Worm (Caenorhabditis elegans): ENCODE data around the gene tps-2.

Gene tps-2

DNA sequence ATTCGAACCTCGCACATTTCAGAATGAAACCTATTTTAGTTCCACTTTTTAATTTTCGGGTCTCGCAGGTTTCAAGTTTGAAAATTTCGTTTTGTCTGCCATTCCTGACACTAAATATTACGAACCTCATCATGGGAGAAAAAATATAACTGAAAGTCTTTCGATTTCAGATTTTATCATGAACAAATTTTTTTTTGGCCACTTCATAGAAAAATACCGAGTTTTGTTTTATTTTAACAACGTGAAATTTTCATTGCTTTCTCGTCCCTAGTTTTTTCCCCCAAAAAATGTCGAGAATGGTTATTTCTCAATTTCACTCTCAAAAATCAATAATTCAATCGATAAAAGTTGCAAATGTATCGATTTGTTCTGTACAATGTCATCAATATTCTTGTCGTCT, 22.0 kb upstream of the tps-2 start, which contains the start of gene C01G12.9:
Gene C01G12.9, plus strand, starts transcription at position 301 of the 400 bp plus-strand sequence.
- TF ChIP-seq ceh-16 (tag; optimal IDR thresholded peaks at IDR 0.05) (no peak), nhr-11 (tag; optimal IDR thresholded peaks at IDR 0.05) (no peak), Y55F3AM.14 (GFP tag; optimal IDR thresholded peaks at IDR 0.05) (no peak), zag-1 (tag; optimal IDR thresholded peaks at IDR 0.05) (no peak), lin-11 (tag; optimal IDR thresholded peaks at IDR 0.05) (no peak), lin-13 (GFP tag; optimal IDR thresholded peaks at IDR 0.05) (no peak), lin-39 (tag; optimal IDR thresholded peaks at IDR 0.05) (no peak), C34F6.9 (tag; optimal IDR thresholded peaks at IDR 0.05) (no peak), nhr-129 (tag; optimal IDR thresholded peaks at IDR 0.05) (no peak), fos-1 (tag; optimal IDR thresholded peaks at IDR 0.05) (no peak), peb-1 (tag; optimal IDR thresholded peaks at IDR 0.05) (no peak), unc-62 (GFP tag; optimal IDR thresholded peaks at IDR 0.05) (no peak), blmp-1 (tag; optimal IDR thresholded peaks at IDR 0.05; ENCODE audit: insufficient read depth) (no peak)

DNA sequence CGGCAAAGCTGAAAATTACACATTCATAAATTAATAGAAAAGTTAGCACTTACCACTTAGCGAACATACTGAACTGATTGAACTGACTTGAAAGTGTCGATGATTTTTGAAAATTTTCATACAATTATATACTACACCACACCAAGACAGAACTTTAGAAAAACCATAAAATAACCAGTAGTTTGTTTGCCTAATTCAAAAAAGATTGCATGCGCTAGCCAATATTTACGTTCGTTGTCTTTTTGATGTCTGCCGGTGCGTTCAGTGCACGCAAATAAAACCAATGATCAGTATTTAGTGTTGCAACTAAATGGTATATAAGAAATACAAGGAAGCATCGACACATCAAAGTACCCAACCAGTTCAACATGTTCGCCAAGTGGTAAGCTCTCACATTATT, 20.2 kb upstream of the tps-2 start, which contains the start of the genes nspb-8 and nspb-9:
Gene nspb-8, minus strand, starts transcription at position 101 of the 400 bp plus-strand sequence.
Gene nspb-9, plus strand, starts transcription at position 311 of the 400 bp plus-strand sequence.
- no peak for TF ChIP-seq ztf-1 (GFP tag; conservative IDR thresholded peaks at IDR 0.05)
- no peak for TF ChIP-seq mbf-1 (tag; optimal IDR thresholded peaks at IDR 0.05)
- TF ChIP-seq ama-1 (optimal IDR thresholded peaks at IDR 0.05) = no peak
- TF ChIP-seq lsy-2 (tag; optimal IDR thresholded peaks at IDR 0.05) = no peak
- TF ChIP-seq nhr-6 (tag; optimal IDR thresholded peaks at IDR 0.05) = no peak
- TF ChIP-seq F13H6.1 (tag; optimal IDR thresholded peaks at IDR 0.05) = no peak
- no peak for TF ChIP-seq ceh-82 (tag; optimal IDR thresholded peaks at IDR 0.05)
- no peak for TF ChIP-seq snpc-4 (tag; optimal IDR thresholded peaks at IDR 0.05)

DNA sequence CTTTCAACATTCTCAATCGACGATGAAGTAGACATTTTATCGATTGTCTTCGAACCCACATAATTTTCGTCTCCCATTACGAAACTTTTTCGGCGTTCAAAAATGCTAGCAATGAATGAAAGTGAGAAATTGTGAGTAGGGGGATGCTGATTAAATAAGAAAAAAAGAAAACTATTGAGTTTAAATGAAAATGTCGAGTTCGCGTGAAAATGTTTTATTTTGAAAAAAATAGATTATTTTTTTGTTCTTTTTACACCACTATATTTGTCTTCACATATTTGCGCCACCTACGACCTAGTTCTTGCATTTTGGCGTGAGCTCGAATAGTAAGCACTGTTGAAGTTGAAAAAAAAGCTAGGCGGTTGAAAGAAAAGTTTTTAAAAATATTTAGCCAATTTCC, 18.5 kb upstream of the tps-2 start, which contains the start of gene C01G12.3:
Gene C01G12.3, minus strand, starts transcription at position 101 of the 400 bp plus-strand sequence.
- TF ChIP-seq nhr-129 (tag; optimal IDR thresholded peaks at IDR 0.05) (no peak), nhr-12 (tag; optimal IDR thresholded peaks at IDR 0.05) (no peak), ztf-1 (GFP tag; conservative IDR thresholded peaks at IDR 0.05) (no peak), sem-4 (tag; optimal IDR thresholded peaks at IDR 0.05) (no peak), lin-11 (tag; optimal IDR thresholded peaks at IDR 0.05) (no peak), alr-1 (tag; optimal IDR thresholded peaks at IDR 0.05) (no peak), lin-13 (GFP tag; optimal IDR thresholded peaks at IDR 0.05) (no peak), fos-1 (tag; optimal IDR thresholded peaks at IDR 0.05) (no peak)

DNA sequence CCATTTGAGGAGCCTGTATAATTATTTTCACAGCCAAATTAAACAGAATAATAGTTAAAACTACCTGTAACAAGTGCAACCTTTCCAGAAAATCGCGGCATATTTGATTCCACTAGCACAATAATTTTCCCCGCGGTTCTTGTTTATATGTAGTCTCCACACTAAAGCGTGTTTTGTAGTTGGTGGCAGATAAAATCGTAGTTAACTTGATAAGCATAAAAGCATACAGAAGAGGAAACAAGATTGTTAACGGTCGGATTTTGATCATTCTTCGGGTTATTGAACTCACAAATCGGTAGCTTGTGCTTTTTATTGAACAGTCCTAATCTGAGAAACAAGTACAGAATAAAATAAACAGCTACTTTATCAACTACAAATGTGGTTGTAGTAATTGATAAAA, 13.3 kb upstream of the tps-2 start, which contains the start of gene C01G12.5:
Gene C01G12.5, minus strand, starts transcription at position 101 of the 400 bp plus-strand sequence.
- TF ChIP-seq R02D3.7 (tag; optimal IDR thresholded peaks at IDR 0.05) = no peak
- no peak for TF ChIP-seq nhr-237 (tag; optimal IDR thresholded peaks at IDR 0.05)
- no peak for TF ChIP-seq blmp-1 (tag; optimal IDR thresholded peaks at IDR 0.05; ENCODE audit: insufficient read depth)
- no peak for TF ChIP-seq unc-39 (tag; optimal IDR thresholded peaks at IDR 0.05)
- TF ChIP-seq ztf-4 (tag; optimal IDR thresholded peaks at IDR 0.05) = no peak
- no peak for TF ChIP-seq mab-5 (tag; optimal IDR thresholded peaks at IDR 0.05)
- no peak for TF ChIP-seq nhr-129 (tag; optimal IDR thresholded peaks at IDR 0.05)
- no peak for TF ChIP-seq F13H6.1 (tag; optimal IDR thresholded peaks at IDR 0.05)
- no peak for TF ChIP-seq C34F6.9 (tag; optimal IDR thresholded peaks at IDR 0.05)

DNA sequence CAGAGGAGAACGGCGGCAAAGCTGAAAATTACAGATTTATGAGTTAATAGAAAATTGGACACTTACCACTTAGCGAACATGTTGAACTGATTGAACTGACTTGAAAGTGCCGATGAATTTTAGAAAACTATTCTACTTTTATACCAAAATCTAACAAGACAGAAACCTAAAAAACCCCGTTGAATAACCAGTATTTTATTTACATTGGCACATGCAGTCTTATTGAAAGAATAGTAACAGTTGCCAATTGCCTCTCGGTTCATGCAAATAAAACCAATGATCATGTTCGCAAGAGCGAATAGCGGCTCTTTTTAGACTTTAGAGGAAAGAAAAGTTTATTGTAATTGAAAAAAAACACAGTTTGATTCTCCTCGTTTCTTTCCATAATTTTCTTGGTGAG, 12.5 kb upstream of the tps-2 start, which contains the start of gene nspb-10:
Gene nspb-10, minus strand, starts transcription at position 101 of the 400 bp plus-strand sequence.
- TF ChIP-seq nhr-129 (tag; optimal IDR thresholded peaks at IDR 0.05) = no peak
- TF ChIP-seq dmd-4 (tag; optimal IDR thresholded peaks at IDR 0.05) = no peak
- no peak for TF ChIP-seq ztf-4 (tag; optimal IDR thresholded peaks at IDR 0.05)
- no peak for TF ChIP-seq mab-5 (tag; optimal IDR thresholded peaks at IDR 0.05)

DNA sequence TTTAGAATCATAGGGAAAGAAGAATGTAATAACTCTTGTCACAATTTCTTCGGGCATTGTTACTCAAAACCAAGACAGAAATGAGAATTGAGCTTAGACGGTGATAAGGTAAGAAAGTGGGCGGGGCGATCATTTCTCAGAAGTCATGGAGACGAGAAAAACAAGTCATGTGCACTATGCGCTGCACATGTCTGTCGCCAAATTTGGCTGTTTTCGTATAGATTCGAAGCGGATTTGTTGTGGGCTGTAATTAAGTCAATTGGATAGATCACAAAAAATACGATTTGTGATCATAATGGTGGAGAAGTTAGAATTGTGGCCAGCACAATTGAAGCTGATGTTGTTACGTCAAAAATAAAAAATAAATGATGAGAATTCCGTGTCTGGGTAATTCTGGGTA, 9.0 kb upstream of the tps-2 start, which contains the start of gene C01G12.7:
Gene C01G12.7, minus strand, starts transcription at position 195 of the 400 bp plus-strand sequence.
- no peak for TF ChIP-seq ztf-1 (GFP tag; conservative IDR thresholded peaks at IDR 0.05)
- TF ChIP-seq lin-11 (tag; optimal IDR thresholded peaks at IDR 0.05) = peak; percentile 26
- TF ChIP-seq snpc-4 (tag; optimal IDR thresholded peaks at IDR 0.05) = no peak
- TF ChIP-seq nhr-10 (tag; optimal IDR thresholded peaks at IDR 0.05) = no peak
- TF ChIP-seq blmp-1 (tag; optimal IDR thresholded peaks at IDR 0.05; ENCODE audit: insufficient read depth) = no peak
